Fruit fly (Drosophila melanogaster): ENCODE measurements around the gene CG12984.

Gene CG12984

DNA sequence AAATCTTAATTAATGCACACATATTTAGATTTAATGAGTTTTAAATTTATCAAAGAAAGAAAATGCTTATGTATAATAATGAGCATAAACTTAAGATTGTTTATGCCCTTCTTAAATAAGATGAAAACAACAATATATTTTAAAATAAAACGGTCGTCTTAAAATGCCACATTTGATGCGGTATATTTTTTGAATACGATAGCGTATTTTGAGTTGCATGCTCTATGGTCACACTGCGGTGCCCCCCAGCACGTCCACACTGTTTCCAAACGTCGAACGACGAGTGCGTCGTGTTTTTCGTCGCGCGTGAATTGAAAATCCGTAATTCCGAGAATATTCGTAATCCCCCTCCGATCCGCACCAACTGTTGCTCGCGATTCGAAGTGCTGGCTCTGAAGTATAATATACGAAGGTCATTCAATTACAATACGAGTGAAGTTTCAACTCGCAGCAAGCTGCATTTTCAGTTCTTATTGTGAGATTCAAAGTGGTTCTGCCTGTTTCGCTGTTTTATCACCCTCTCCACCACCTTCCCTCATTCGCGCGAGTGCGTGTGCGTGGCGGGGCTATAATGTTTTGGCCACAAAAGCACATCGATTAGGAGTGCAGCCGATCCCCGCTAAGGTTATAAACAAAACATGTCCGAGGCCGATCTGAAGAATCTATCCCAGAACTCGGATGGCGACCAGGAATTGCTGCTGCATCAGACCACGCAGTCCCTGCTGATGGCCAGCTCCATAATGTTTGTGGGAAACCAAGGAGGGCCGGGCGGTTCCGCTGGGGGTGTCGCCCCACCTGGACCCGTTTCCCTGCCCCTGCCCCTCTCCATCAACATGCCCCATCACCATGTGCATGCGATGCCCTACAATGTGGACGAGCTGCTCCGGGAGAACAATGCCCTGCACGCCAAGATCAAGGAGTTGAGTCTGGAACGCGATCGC lies 43.1 kb downstream of the CG12984 start, which contains the start of gene siz (continued):
- TF ChIP-seq corto (GFP tag; optimal IDR thresholded peaks at IDR 0.05) (no peak), p53 (GFP tag; optimal IDR thresholded peaks at IDR 0.05) (no peak), CG34224 (GFP tag; IDR thresholded peaks at IDR 0.05; ENCODE audit: partially characterized antibody) (peak; percentile 45; the same call in 2 of the 3 replicates), tll (GFP tag; optimal IDR thresholded peaks at IDR 0.05) (no peak), CG10959 (GFP tag; IDR thresholded peaks at IDR 0.05) (no peak), CG8089 (GFP tag; optimal IDR thresholded peaks at IDR 0.05) (no peak), CG10267 (tag; optimal IDR thresholded peaks at IDR 0.05) (peak; percentile 60), Trl (optimal IDR thresholded peaks at IDR 0.05) (no peak), Trl (GFP tag; optimal IDR thresholded peaks at IDR 0.05) (peak; percentile 5), CG3847 (GFP tag; IDR thresholded peaks at IDR 0.05) (peak; percentile 41; the same call in 1 of the 2 replicates), hb (GFP tag; IDR thresholded peaks at IDR 0.05; ENCODE audit: partially characterized antibody) (no peak), gt (GFP tag; IDR thresholded peaks at IDR 0.05) (no peak), CG15011 (GFP tag; optimal IDR thresholded peaks at IDR 0.05) (peak; percentile 33), ssp (GFP tag; IDR thresholded peaks at IDR 0.05) (no peak), crc (GFP tag; optimal IDR thresholded peaks at IDR 0.05) (no peak), CG6689 (GFP tag; IDR thresholded peaks at IDR 0.05) (no peak), CG4617 (GFP tag; optimal IDR thresholded peaks at IDR 0.05; ENCODE audit: borderline replicate concordance) (peak; percentile 12), CG6791 (GFP tag; IDR thresholded peaks at IDR 0.05; ENCODE audit: partially characterized antibody) (peak; percentile 56; the same call in 1 of the 3 replicates), CG8388 (GFP tag; optimal IDR thresholded peaks at IDR 0.05) (peak; percentile 20), al (GFP tag; IDR thresholded peaks at IDR 0.05) (no peak), CG8944 (GFP tag; optimal IDR thresholded peaks at IDR 0.05) (no peak), CG17361 (GFP tag; IDR thresholded peaks at IDR 0.05) (peak; percentile 37; the same call in 1 of the 3 replicates), Oaz (GFP tag; IDR thresholded peaks at IDR 0.05) (no peak), CG12942 (GFP tag; optimal IDR thresholded peaks at IDR 0.05) (no peak), CG16813 (GFP tag; IDR thresholded peaks at IDR 0.05; ENCODE audit: partially characterized antibody) (peak; percentile 34; the same call in 2 of the 3 replicates), CG10147 (GFP tag; optimal IDR thresholded peaks at IDR 0.05) (peak; percentile 43), bigmax (GFP tag; optimal IDR thresholded peaks at IDR 0.05) (peak; percentile 25), CG10543 (GFP tag; optimal IDR thresholded peaks at IDR 0.05) (peak; percentile 35), CG2199 (GFP tag; IDR thresholded peaks at IDR 0.05) (no peak), CG11504 (tag; optimal IDR thresholded peaks at IDR 0.05) (peak; percentile 46), CG10654 (GFP tag; optimal IDR thresholded peaks at IDR 0.05) (no peak), hth (optimal IDR thresholded peaks at IDR 0.05) (no peak), CG8924 (tag; optimal IDR thresholded peaks at IDR 0.05) (peak; percentile 49), lbe (GFP tag; optimal IDR thresholded peaks at IDR 0.05) (peak; percentile 3), esg (GFP tag; conservative IDR thresholded peaks at IDR 0.05) (no peak), Hmr (GFP tag; optimal IDR thresholded peaks at IDR 0.05) (peak; percentile 70), CG31441 (GFP tag; IDR thresholded peaks at IDR 0.05) (0 out of 2 replicates have a peak, but pooled peaks have one; percentile 25), btn (GFP tag; optimal IDR thresholded peaks at IDR 0.05) (no peak), ato (GFP tag; IDR thresholded peaks at IDR 0.05; ENCODE audit: partially characterized antibody) (peak; percentile 30; the same call in 1 of the 2 replicates), CG34422 (GFP tag; IDR thresholded peaks at IDR 0.05) (no peak; the same call in 2 of the 3 replicates), CG7839 (tag; optimal IDR thresholded peaks at IDR 0.05) (no peak), cas (GFP tag; IDR thresholded peaks at IDR 0.05) (no peak), Hr51 (GFP tag; optimal IDR thresholded peaks at IDR 0.05) (peak in 1 of 2 experiments; percentile 6), ham (GFP tag; IDR thresholded peaks at IDR 0.05) (no peak), CG5245 (GFP tag; optimal IDR thresholded peaks at IDR 0.05) (no peak), Dref (GFP tag; IDR thresholded peaks at IDR 0.05) (no peak; the same call in 1 of the 2 replicates), so (GFP tag; IDR thresholded peaks at IDR 0.05) (peak; percentile 18; the same call in 1 of the 3 replicates), pnt (GFP tag; optimal IDR thresholded peaks at IDR 0.05) (no peak)
